Fruit fly (Drosophila melanogaster): Measurements from ENCODE around the gene CG14963.

The CG14963 gene

dm6 chr3L:3198447-3199402 lies 26.4 kb upstream of the CG14963 start, which contains the start of the genes CG32276 and gry (continued):
- TF ChIP-seq mld (GFP tag; IDR thresholded peaks at IDR 0.05; ENCODE audit: partially characterized antibody) (no peak), HHEX (GFP tag; optimal IDR thresholded peaks at IDR 0.05) (peak; percentile 58), ind (GFP tag; optimal IDR thresholded peaks at IDR 0.05) (peak; percentile 81), NC2α (GFP tag; optimal IDR thresholded peaks at IDR 0.05) (no peak), trh (GFP tag; optimal IDR thresholded peaks at IDR 0.05) (peak; percentile 63), al (GFP tag; IDR thresholded peaks at IDR 0.05) (peak; percentile 73), CG2889 (GFP tag; IDR thresholded peaks at IDR 0.05) (0 out of 3 replicates have a peak, but pooled peaks have one; percentile 46), CG9817 (tag; optimal IDR thresholded peaks at IDR 0.05) (peak; percentile 67), hth (optimal IDR thresholded peaks at IDR 0.05) (no peak), Sox100B (GFP tag; optimal IDR thresholded peaks at IDR 0.05) (no peak), CG33213 (GFP tag; optimal IDR thresholded peaks at IDR 0.05) (peak; percentile 81), CG2120 (GFP tag; optimal IDR thresholded peaks at IDR 0.05) (peak; percentile 90), CG2129 (GFP tag; IDR thresholded peaks at IDR 0.05; ENCODE audit: partially characterized antibody) (no peak), bab2 (GFP tag; optimal IDR thresholded peaks at IDR 0.05) (peak; percentile 82), CG10209 (GFP tag; optimal IDR thresholded peaks at IDR 0.05) (peak; percentile 64), tap (tag; optimal IDR thresholded peaks at IDR 0.05) (peak; percentile 63), MESR4 (GFP tag; optimal IDR thresholded peaks at IDR 0.05) (peak; percentile 89), Side (GFP tag; optimal IDR thresholded peaks at IDR 0.05) (peak; percentile 86), CG12942 (GFP tag; optimal IDR thresholded peaks at IDR 0.05) (peak; percentile 71), CG7987 (GFP tag; optimal IDR thresholded peaks at IDR 0.05) (peak; percentile 74), CG1602 (GFP tag; optimal IDR thresholded peaks at IDR 0.05) (peak; percentile 66), Ptx1 (GFP tag; IDR thresholded peaks at IDR 0.05) (peak; percentile 77), bbx (GFP tag; IDR thresholded peaks at IDR 0.05; ENCODE audit: partially characterized antibody) (no peak), dan (GFP tag; IDR thresholded peaks at IDR 0.05) (no peak), Bdp1 (GFP tag; optimal IDR thresholded peaks at IDR 0.05) (peak; percentile 65), gsb-n (tag; optimal IDR thresholded peaks at IDR 0.05) (no peak), jumu (GFP tag; optimal IDR thresholded peaks at IDR 0.05) (peak; percentile 88), CG12659 (GFP tag; optimal IDR thresholded peaks at IDR 0.05) (peak; percentile 89), ems (GFP tag; optimal IDR thresholded peaks at IDR 0.05) (peak; percentile 83), Nf-YB (GFP tag; optimal IDR thresholded peaks at IDR 0.05) (peak; percentile 42), h (optimal IDR thresholded peaks at IDR 0.05) (no peak), ab (GFP tag; optimal IDR thresholded peaks at IDR 0.05) (peak; percentile 52), CG16815 (GFP tag; optimal IDR thresholded peaks at IDR 0.05) (peak; percentile 47), D19B (GFP tag; optimal IDR thresholded peaks at IDR 0.05) (no peak), Atf6 (GFP tag; IDR thresholded peaks at IDR 0.05) (peak; percentile 39; the same call in 1 of the 2 replicates), CG10147 (GFP tag; optimal IDR thresholded peaks at IDR 0.05) (no peak), pzg (GFP tag; optimal IDR thresholded peaks at IDR 0.05) (peak; percentile 93), Myb (GFP tag; optimal IDR thresholded peaks at IDR 0.05) (peak; percentile 77), CG12155 (GFP tag; optimal IDR thresholded peaks at IDR 0.05) (peak; percentile 86), fd64A (GFP tag; optimal IDR thresholded peaks at IDR 0.05) (no peak), ssp (GFP tag; IDR thresholded peaks at IDR 0.05) (peak; percentile 46), peb (GFP tag; IDR thresholded peaks at IDR 0.05) (no peak), Sox102F (GFP tag; optimal IDR thresholded peaks at IDR 0.05) (no peak), Mrtf (GFP tag; IDR thresholded peaks at IDR 0.05) (no peak), CG1529 (GFP tag; optimal IDR thresholded peaks at IDR 0.05) (no peak), CG16779 (GFP tag; IDR thresholded peaks at IDR 0.05) (no peak), trem (tag; optimal IDR thresholded peaks at IDR 0.05) (peak; percentile 91), Sry-β (GFP tag; optimal IDR thresholded peaks at IDR 0.05) (peak; percentile 87), CG6175 (GFP tag; IDR thresholded peaks at IDR 0.05) (0 out of 3 replicates have a peak, but pooled peaks have one; percentile 12)
